Worm (Caenorhabditis elegans) whole organism, late embryonic: ENCODE measurements around the gene F42A9.6.

Experiments
- ama-1 ChIP-seq: fragments of 150-350 bp; optimal IDR thresholded peaks from 2 replicates; lab custom pipeline; 2014
- lin-11 ChIP-seq: fragments of 200-800 bp; sonication (Bioruptor generic); optimal IDR thresholded peaks from 2 replicates; lab custom pipeline; 2018; ENCODE audit warnings: mild to moderate bottlenecking, missing genetic modification characterization, missing compliant biosample characterization
- nhr-11 ChIP-seq: fragments of 150-350 bp; optimal IDR thresholded peaks from 2 replicates; lab custom pipeline; 2014; ENCODE audit warnings: missing biosample characterization, missing genetic modification characterization
- pag-3 ChIP-seq: sonication (generic microtip); optimal IDR thresholded peaks from 2 replicates; lab custom pipeline; 2016; ENCODE audit warnings: missing compliant biosample characterization, missing genetic modification characterization, borderline replicate concordance
- pha-4 ChIP-seq: fragments of 150-350 bp; optimal IDR thresholded peaks from 2 replicates; lab custom pipeline; 2018; ENCODE audit warnings: missing biosample characterization, missing genetic modification reagents, missing genetic modification characterization
- pros-1 ChIP-seq: fragments of 150-350 bp; optimal IDR thresholded peaks from 2 replicates; lab custom pipeline; 2014; ENCODE audit warnings: missing biosample characterization, missing genetic modification reagents, missing genetic modification characterization
- syd-9 ChIP-seq: sonication (generic microtip); optimal IDR thresholded peaks from 2 replicates; lab custom pipeline; 2016; ENCODE audit warnings: mild to moderate bottlenecking, missing genetic modification characterization, moderate library complexity, missing compliant biosample characterization

- TF ChIP-seq pha-4 (tag; lab: Kevin White, UChicago) (no peak), nhr-11 (no peak), lin-11 (no peak), pros-1 (tag; lab: Kevin White, UChicago) (no peak), syd-9 (tag; lab: Kevin White, UChicago) (no peak), ama-1 (no peak), pag-3 (tag; lab: Kevin White, UChicago) (no peak)
Measured at ce11 chrIV:8618698-8619097, 9.7 kb downstream of the F42A9.6 start, which contains the start of gene F42A9.8.
